Worm (Caenorhabditis elegans): ENCODE results near the gene gsp-1.
A peak's percentile ranks its signal among the peaks of the same experiment; 100 is the strongest.

Gene gsp-1

ce11 chrV:10726691-10727090, 44.5 kb downstream of the gsp-1 start (continued):
- TF ChIP-seq ceh-28 (tag; optimal IDR thresholded peaks at IDR 0.05) = no peak
- no peak for TF ChIP-seq F44E2.7 (GFP tag; IDR thresholded peaks at IDR 0.05)
- TF ChIP-seq hlh-11 (tag; optimal IDR thresholded peaks at IDR 0.05) = peak; percentile 74
- no peak for TF ChIP-seq F49E8.2 (tag; optimal IDR thresholded peaks at IDR 0.05; ENCODE audit: borderline replicate concordance)
- no peak for TF ChIP-seq egl-27 (tag; optimal IDR thresholded peaks at IDR 0.05)
- TF ChIP-seq aly-2 (tag; optimal IDR thresholded peaks at IDR 0.05) = no peak
- TF ChIP-seq nhr-11 (tag; optimal IDR thresholded peaks at IDR 0.05) = no peak
- TF ChIP-seq sdz-12 (GFP tag; optimal IDR thresholded peaks at IDR 0.05) = no peak
- no peak for TF ChIP-seq attf-4 (tag; optimal IDR thresholded peaks at IDR 0.05)
- no peak for TF ChIP-seq ceh-82 (tag; optimal IDR thresholded peaks at IDR 0.05)
- TF ChIP-seq set-16 (GFP tag; IDR thresholded peaks at IDR 0.05) = no peak
- TF ChIP-seq dmd-9 (GFP tag; IDR thresholded peaks at IDR 0.05) = no peak
- no peak for TF ChIP-seq hmg-1.1 (GFP tag; IDR thresholded peaks at IDR 0.05)
- TF ChIP-seq nhr-48 (tag; optimal IDR thresholded peaks at IDR 0.05) = peak; percentile 76
- peak in 1 of 2 experiments; percentile 53 for TF ChIP-seq unc-62 (GFP tag; optimal IDR thresholded peaks at IDR 0.05 in 1 of 2)
- no peak for TF ChIP-seq unc-62 (tag; optimal IDR thresholded peaks at IDR 0.05)
- TF ChIP-seq nhr-102 (tag; optimal IDR thresholded peaks at IDR 0.05) = peak; percentile 29
- no peak for TF ChIP-seq mxl-3 (GFP tag; optimal IDR thresholded peaks at IDR 0.05)
- no peak for TF ChIP-seq nhr-237 (tag; optimal IDR thresholded peaks at IDR 0.05)
- TF ChIP-seq nhr-28 (tag; optimal IDR thresholded peaks at IDR 0.05) = peak; percentile 97
- TF ChIP-seq daf-19 (GFP tag; conservative IDR thresholded peaks at IDR 0.05) = no peak

- TF ChIP-seq daf-8 (GFP tag; IDR thresholded peaks at IDR 0.05) = no peak
- TF ChIP-seq zag-1 (tag; optimal IDR thresholded peaks at IDR 0.05) = no peak
- no peak for TF ChIP-seq mdt-29 (GFP tag; IDR thresholded peaks at IDR 0.05)
- TF ChIP-seq Y48G9A.11 (GFP tag; IDR thresholded peaks at IDR 0.05) = no peak
- no peak for TF ChIP-seq nhr-6 (tag; optimal IDR thresholded peaks at IDR 0.05)
- no peak for TF ChIP-seq nhr-111 (GFP tag; optimal IDR thresholded peaks at IDR 0.05)
- no peak for TF ChIP-seq ztf-7 (tag; optimal IDR thresholded peaks at IDR 0.05)
- TF ChIP-seq ceh-82 (tag; optimal IDR thresholded peaks at IDR 0.05) = no peak
- TF ChIP-seq madf-5 (GFP tag; IDR thresholded peaks at IDR 0.05) = no peak
- TF ChIP-seq snpc-1.2 (GFP tag; IDR thresholded peaks at IDR 0.05) = no peak
- no peak for TF ChIP-seq R02D3.7 (tag; optimal IDR thresholded peaks at IDR 0.05)
- no peak for TF ChIP-seq nhr-41 (GFP tag; IDR thresholded peaks at IDR 0.05)
- no peak for TF ChIP-seq fos-1 (tag; optimal IDR thresholded peaks at IDR 0.05)
- TF ChIP-seq Y5F2A.4 (GFP tag; optimal IDR thresholded peaks at IDR 0.05) = no peak
- TF ChIP-seq madf-9 (GFP tag; conservative IDR thresholded peaks at IDR 0.05) = no peak
- TF ChIP-seq mes-2 (tag; optimal IDR thresholded peaks at IDR 0.05; ENCODE audit: poor library complexity, severe bottlenecking) = peak; percentile 18
- no peak for TF ChIP-seq gei-8 (GFP tag; optimal IDR thresholded peaks at IDR 0.05)
- TF ChIP-seq lin-29 (GFP tag; IDR thresholded peaks at IDR 0.05) = no peak
- TF ChIP-seq hlh-30 (tag; optimal IDR thresholded peaks at IDR 0.05; ENCODE audit: insufficient read depth) = peak; percentile 6
- TF ChIP-seq nhr-11 (tag; optimal IDR thresholded peaks at IDR 0.05) = peak; percentile 93
- no peak for TF ChIP-seq zfp-3 (GFP tag; conservative IDR thresholded peaks at IDR 0.05)
- no peak for TF ChIP-seq ctbp-1 (GFP tag; IDR thresholded peaks at IDR 0.05)
- peak in 1 of 2 experiments; percentile 99 for TF ChIP-seq unc-62 (GFP tag; optimal IDR thresholded peaks at IDR 0.05 in 1 of 2)
- no peak for TF ChIP-seq unc-62 (tag; optimal IDR thresholded peaks at IDR 0.05)
- TF ChIP-seq ZK546.5 (tag; optimal IDR thresholded peaks at IDR 0.05) = no peak
- TF ChIP-seq ZK337.2 (GFP tag; IDR thresholded peaks at IDR 0.05) = 0 out of 2 replicates have a peak, but pooled peaks have one; percentile 29
- TF ChIP-seq nhr-28 (tag; optimal IDR thresholded peaks at IDR 0.05) = peak; percentile 79
- no peak for TF ChIP-seq hif-1 (tag; optimal IDR thresholded peaks at IDR 0.05)
- no peak for TF ChIP-seq attf-4 (tag; optimal IDR thresholded peaks at IDR 0.05)
- no peak for TF ChIP-seq nhr-10 (tag; optimal IDR thresholded peaks at IDR 0.05)
- TF ChIP-seq unc-130 (GFP tag; optimal IDR thresholded peaks at IDR 0.05) = no peak
- no peak for TF ChIP-seq nhr-42 (GFP tag; IDR thresholded peaks at IDR 0.05)
- no peak for TF ChIP-seq F44E2.7 (GFP tag; IDR thresholded peaks at IDR 0.05)
- TF ChIP-seq spr-3 (GFP tag; optimal IDR thresholded peaks at IDR 0.05) = no peak
- no peak for TF ChIP-seq nhr-25 (tag; optimal IDR thresholded peaks at IDR 0.05; ENCODE audit: borderline replicate concordance, insufficient read depth)
- TF ChIP-seq hlh-11 (tag; optimal IDR thresholded peaks at IDR 0.05) = peak; percentile 67
- no peak for TF ChIP-seq D1046.2 (GFP tag; IDR thresholded peaks at IDR 0.05)
Observed at ce11 chrV:10727651-10728050, 45.4 kb downstream of the gsp-1 start.

All from whole organism, L4 larva.